Worm (Caenorhabditis elegans) whole organism, L4/young adult: ENCODE results near the gene kap-1.

Experiments used
- W03F9.2 ChIP-seq: fragments of 150-350 bp; optimal IDR thresholded peaks from 2 replicates; lab custom pipeline; 2014; ENCODE audit warnings: missing biosample characterization, missing genetic modification characterization
- dao-5 ChIP-seq: sonication (generic microtip); optimal IDR thresholded peaks from 2 replicates; lab custom pipeline; 2016; ENCODE audit warnings: missing genotype, missing genetic modification characterization, moderate library complexity, missing compliant biosample characterization
- him-1 ChIP-seq: sonication (generic microtip); optimal IDR thresholded peaks from 2 replicates; lab custom pipeline; 2016; ENCODE audit warnings: missing genotype, missing genetic modification reagents, missing genetic modification characterization, missing compliant biosample characterization

Gene kap-1

ce11 chrIII:7338693-7339092 lies at the start of gene kap-1:
Gene kap-1, plus strand, starts transcription at chrIII:7338835.
- TF ChIP-seq him-1 (tag; lab: Kevin White, UChicago), result no peak
- no peak for TF ChIP-seq W03F9.2 (tag; lab: Kevin White, UChicago)
- no peak for TF ChIP-seq dao-5 (tag; lab: Kevin White, UChicago)

DNA sequence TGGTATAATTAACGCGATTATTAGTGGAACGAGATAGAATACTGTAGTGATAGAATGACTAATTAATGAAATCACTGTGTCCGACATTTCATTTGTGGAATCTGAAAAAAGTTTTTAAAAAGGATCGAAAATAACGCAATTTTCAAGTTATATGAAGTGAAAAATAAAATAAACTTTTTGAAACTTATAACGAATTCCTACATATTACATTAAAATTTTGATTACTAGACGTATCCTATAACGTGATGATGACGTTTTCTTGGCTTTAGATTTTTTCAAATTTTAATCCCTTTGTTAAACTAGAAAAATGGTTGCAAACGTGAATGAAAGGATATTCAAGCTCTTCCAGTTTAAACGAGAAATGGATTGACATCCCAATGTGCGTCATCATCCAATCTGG lies 48.2 kb upstream of the kap-1 start, which contains the start of gene algn-11:
Gene algn-11, minus strand, starts transcription at position 101 of the 400 bp plus-strand sequence.
- no peak for TF ChIP-seq W03F9.2 (tag; lab: Kevin White, UChicago)
- TF ChIP-seq dao-5 (tag; lab: Kevin White, UChicago), result no peak
- TF ChIP-seq him-1 (tag; lab: Kevin White, UChicago), result no peak

ce11 chrIII:7291216-7291615 lies 47.4 kb upstream of the kap-1 start:
- no peak for TF ChIP-seq dao-5 (tag; lab: Kevin White, UChicago)
- no peak for TF ChIP-seq W03F9.2 (tag; lab: Kevin White, UChicago)
- no peak for TF ChIP-seq him-1 (tag; lab: Kevin White, UChicago)

DNA sequence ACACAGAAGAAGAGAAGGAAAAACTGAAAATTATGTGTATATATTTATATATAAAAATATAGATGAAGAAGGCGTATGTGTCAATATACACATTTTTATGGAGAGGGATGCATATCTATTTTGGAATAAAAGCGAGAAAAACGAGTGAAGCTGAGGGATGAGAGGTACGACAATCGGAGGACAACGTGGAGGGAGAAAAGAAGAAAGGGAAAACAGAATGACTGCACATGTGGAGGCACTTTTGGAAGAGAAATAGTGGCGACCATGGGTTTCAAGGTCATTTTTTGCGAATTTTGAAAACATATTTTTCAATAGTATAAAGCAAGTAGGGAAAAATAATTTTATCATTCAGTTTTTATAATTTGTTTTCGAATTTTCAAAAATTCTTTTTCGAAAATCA lies 46.1 kb upstream of the kap-1 start:
- TF ChIP-seq W03F9.2 (tag; lab: Kevin White, UChicago) (no peak), dao-5 (tag; lab: Kevin White, UChicago) (no peak), him-1 (tag; lab: Kevin White, UChicago) (no peak)

DNA sequence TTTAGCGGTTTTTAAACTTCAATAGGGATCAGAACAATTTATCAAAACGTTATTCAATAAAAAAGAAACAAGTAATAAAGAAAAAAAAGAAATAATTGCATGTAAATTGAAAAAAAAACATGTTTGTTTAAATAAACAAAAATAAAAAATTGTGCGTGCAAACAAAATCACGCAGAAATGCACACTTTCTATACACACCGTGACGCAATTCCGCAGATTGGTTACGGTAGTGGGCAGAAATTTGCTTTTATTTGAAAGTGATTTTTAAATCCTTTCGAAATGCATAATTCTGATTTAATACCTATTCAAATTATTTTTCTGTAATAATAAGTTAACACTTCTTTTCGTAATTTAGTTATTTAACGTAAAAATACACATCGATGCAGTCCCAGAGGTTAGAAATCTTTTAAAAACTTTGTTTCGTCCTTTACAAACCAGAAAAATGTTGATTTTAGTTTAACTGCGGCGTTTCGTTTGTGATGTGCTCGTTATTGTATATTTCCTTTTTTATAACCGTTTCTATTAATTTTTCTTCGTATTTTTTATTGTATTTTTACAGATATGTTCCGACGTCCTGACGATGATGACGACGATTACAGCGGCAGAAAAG lies 45.5 kb upstream of the kap-1 start, which contains the start of gene cwf-19L2:
Gene cwf-19L2, plus strand, starts transcription at position 560 of the 610 bp plus-strand sequence.
- TF ChIP-seq dao-5 (tag; lab: Kevin White, UChicago), result no peak
- TF ChIP-seq W03F9.2 (tag; lab: Kevin White, UChicago), result peak; percentile 27
- TF ChIP-seq him-1 (tag; lab: Kevin White, UChicago), result no peak

- no peak for TF ChIP-seq W03F9.2 (tag; lab: Kevin White, UChicago)
- no peak for TF ChIP-seq dao-5 (tag; lab: Kevin White, UChicago)
- TF ChIP-seq him-1 (tag; lab: Kevin White, UChicago), result no peak
These were observed 42.5 kb upstream of the kap-1 start for ce11 chrIII:7296092-7296668.

DNA sequence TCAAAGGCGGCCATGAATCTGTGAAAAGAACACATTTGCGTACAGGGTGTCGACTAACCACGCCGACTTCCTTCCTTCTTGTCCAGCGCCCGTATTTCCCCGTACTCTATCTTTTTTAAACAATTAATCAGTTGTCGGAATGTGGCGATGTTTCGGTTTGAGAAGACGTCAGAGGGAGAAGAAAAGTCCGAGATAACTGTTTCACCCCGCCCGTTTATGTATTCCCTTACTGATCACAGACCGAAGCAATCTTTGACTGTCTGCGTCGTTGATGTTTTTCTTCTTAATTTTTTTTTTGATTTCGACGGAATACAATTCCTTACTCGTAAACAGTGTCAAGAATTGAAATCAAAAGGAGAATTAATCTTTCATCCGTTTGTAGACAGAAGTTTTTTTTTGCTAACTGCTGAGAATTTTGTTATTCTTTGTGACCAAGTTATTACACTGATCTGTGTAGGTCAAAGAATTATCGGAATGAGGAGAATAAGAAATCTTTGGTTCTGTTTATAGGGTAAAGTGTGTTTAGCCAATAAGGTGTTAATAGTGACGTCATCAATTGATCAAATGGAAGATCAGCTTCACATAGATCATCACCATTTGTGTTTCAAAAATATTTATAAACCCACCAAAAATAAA lies 41.5 kb upstream of the kap-1 start:
- TF ChIP-seq W03F9.2 (tag; lab: Kevin White, UChicago), result no peak
- no peak for TF ChIP-seq him-1 (tag; lab: Kevin White, UChicago)
- no peak for TF ChIP-seq dao-5 (tag; lab: Kevin White, UChicago)

- TF ChIP-seq dao-5 (tag; lab: Kevin White, UChicago) (no peak), him-1 (tag; lab: Kevin White, UChicago) (no peak), W03F9.2 (tag; lab: Kevin White, UChicago) (no peak)
These were observed 40.6 kb upstream of the kap-1 start for ce11 chrIII:7298045-7298444.

ce11 chrIII:7299466-7299865 lies 39.2 kb upstream of the kap-1 start, which contains the start of the genes B0361.14 and B0361.9:
Gene B0361.14, minus strand, starts transcription at chrIII:7299531.
Gene B0361.9, minus strand, starts transcription at chrIII:7299631.
- TF ChIP-seq him-1 (tag; lab: Kevin White, UChicago), result no peak
- TF ChIP-seq W03F9.2 (tag; lab: Kevin White, UChicago), result no peak
- TF ChIP-seq dao-5 (tag; lab: Kevin White, UChicago), result no peak

- TF ChIP-seq W03F9.2 (tag; lab: Kevin White, UChicago) (no peak), him-1 (tag; lab: Kevin White, UChicago) (no peak), dao-5 (tag; lab: Kevin White, UChicago) (no peak)
These were observed 38.5 kb upstream of the kap-1 start for ce11 chrIII:7300169-7300568.

- TF ChIP-seq W03F9.2 (tag; lab: Kevin White, UChicago) (no peak), dao-5 (tag; lab: Kevin White, UChicago) (no peak), him-1 (tag; lab: Kevin White, UChicago) (no peak)
These were observed 37.9 kb upstream of the kap-1 start for ce11 chrIII:7300763-7301162.

DNA sequence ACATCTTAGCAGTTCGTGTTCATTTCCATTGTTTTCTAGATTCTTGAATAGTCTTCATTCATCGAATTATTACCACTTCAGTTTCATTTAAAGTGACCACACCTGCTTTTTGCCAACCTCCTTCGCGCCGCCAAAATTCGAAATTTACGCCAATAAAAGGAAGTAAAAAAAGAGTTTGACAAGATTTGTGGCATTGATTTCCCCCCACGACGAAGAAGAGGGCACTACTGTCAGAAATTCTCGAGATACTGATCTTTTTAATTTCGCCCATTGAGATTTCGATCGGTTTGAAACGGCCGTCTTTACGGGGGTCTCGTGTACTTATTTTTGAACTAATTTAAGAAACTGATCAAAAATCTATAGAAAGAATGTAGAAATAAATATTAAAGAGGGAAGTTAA lies 37.0 kb upstream of the kap-1 start:
- TF ChIP-seq dao-5 (tag; lab: Kevin White, UChicago) (no peak), him-1 (tag; lab: Kevin White, UChicago) (no peak), W03F9.2 (tag; lab: Kevin White, UChicago) (no peak)

DNA sequence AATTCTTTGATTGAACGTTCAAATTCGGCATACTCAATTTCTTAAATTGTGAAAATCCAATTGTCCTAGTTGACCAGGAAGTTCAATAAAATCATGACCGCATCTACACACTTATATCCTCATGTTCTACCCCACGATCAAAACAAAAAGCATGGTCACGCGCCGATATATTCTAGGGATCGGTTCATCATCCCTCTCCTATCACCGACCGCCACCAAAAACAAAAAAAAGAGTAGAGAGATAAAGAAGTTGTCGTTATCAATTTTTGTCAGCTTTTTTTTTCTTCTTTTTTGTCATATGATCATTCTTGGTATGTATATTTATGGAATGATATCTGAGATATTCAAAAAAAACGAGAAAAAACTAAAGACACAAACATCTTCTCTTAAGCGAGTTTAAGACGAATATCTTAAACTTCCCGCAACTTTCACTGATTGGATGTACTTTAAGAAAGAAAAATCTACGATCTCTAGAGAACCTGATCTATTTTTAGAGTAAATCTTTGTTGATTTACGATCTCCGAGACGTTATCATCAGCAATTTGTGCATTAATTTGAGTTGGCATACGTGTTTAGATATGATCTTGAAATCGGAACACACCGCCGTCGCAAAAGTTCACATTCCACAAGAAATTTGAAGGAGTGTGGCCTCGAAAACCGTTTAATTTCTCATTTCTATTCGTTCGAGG lies 33.5 kb upstream of the kap-1 start:
- TF ChIP-seq dao-5 (tag; lab: Kevin White, UChicago) (no peak), him-1 (tag; lab: Kevin White, UChicago) (no peak), W03F9.2 (tag; lab: Kevin White, UChicago) (no peak)
